Worm (Caenorhabditis elegans) whole organism, late embryonic: ENCODE data around the gene prx-6.

Source experiments
- ahr-1 ChIP-seq: sonication (generic microtip); optimal IDR thresholded peaks from 2 replicates; lab custom pipeline; 2016; ENCODE audit warnings: missing genetic modification characterization, missing compliant biosample characterization
- ceh-14 ChIP-seq: sonication (generic microtip); optimal IDR thresholded peaks from 2 replicates; lab custom pipeline; 2016; ENCODE audit warnings: missing genotype, missing genetic modification characterization, missing compliant biosample characterization
- ceh-18 ChIP-seq: sonication (generic microtip); optimal IDR thresholded peaks from 2 replicates; lab custom pipeline; 2016; ENCODE audit warnings: missing genetic modification characterization, missing compliant biosample characterization
- ceh-22 ChIP-seq: sonication (generic microtip); optimal IDR thresholded peaks from 2 replicates; lab custom pipeline; 2017; ENCODE audit warnings: missing biosample characterization, missing genetic modification characterization
- ceh-34 ChIP-seq: sonication (generic microtip); optimal IDR thresholded peaks from 2 replicates; lab custom pipeline; 2016; ENCODE audit warnings: mild to moderate bottlenecking, missing genetic modification characterization, missing compliant biosample characterization
- ceh-6 ChIP-seq: fragments of 200-800 bp; sonication (Bioruptor generic); optimal IDR thresholded peaks from 2 replicates; lab custom pipeline; 2018; ENCODE audit warnings: mild to moderate bottlenecking, missing genetic modification characterization, missing compliant biosample characterization
- che-1 ChIP-seq: sonication (generic microtip); optimal IDR thresholded peaks from 2 replicates; lab custom pipeline; 2016; ENCODE audit warnings: mild to moderate bottlenecking, missing genetic modification characterization, missing compliant biosample characterization
- dve-1 ChIP-seq: sonication (generic microtip); optimal IDR thresholded peaks from 2 replicates; lab custom pipeline; 2017; ENCODE audit warnings: antibody characterized with exemption, mild to moderate bottlenecking, missing genetic modification characterization, missing compliant biosample characterization
- elt-4 ChIP-seq: sonication (generic microtip); optimal IDR thresholded peaks from 2 replicates; lab custom pipeline; 2016; ENCODE audit warnings: missing genetic modification characterization, missing compliant biosample characterization
- gmeb-2 ChIP-seq: sonication (generic microtip); optimal IDR thresholded peaks from 2 replicates; lab custom pipeline; 2016; ENCODE audit warnings: missing genetic modification characterization, inconsistent platforms, missing compliant biosample characterization
- hlh-13 ChIP-seq: fragments of 200-800 bp; sonication (Bioruptor generic); optimal IDR thresholded peaks from 2 replicates; lab custom pipeline; 2018; ENCODE audit warnings: mild to moderate bottlenecking, missing genetic modification characterization, missing compliant biosample characterization
- hlh-6 ChIP-seq: sonication (generic microtip); optimal IDR thresholded peaks from 2 replicates; lab custom pipeline; 2016; ENCODE audit warnings: missing genotype, missing genetic modification characterization, missing compliant biosample characterization
- mec-3 ChIP-seq: sonication (generic microtip); optimal IDR thresholded peaks from 2 replicates; lab custom pipeline; 2016; ENCODE audit warnings: borderline replicate concordance, missing genetic modification characterization, missing compliant biosample characterization
- nhr-232 ChIP-seq: sonication (generic microtip); optimal IDR thresholded peaks from 2 replicates; lab custom pipeline; 2016; ENCODE audit warnings: missing genetic modification characterization, missing compliant biosample characterization
- pat-9 ChIP-seq: fragments of 200-800 bp; sonication (Bioruptor generic); optimal IDR thresholded peaks from 2 replicates; lab custom pipeline; 2018; ENCODE audit warnings: mild to moderate bottlenecking, missing genetic modification characterization, moderate library complexity, missing compliant biosample characterization
- pha-2 ChIP-seq: sonication (generic microtip); optimal IDR thresholded peaks from 2 replicates; lab custom pipeline; 2017; ENCODE audit warnings: mild to moderate bottlenecking, missing genetic modification characterization, missing compliant biosample characterization
- pros-1 ChIP-seq: fragments of 150-350 bp; optimal IDR thresholded peaks from 2 replicates; lab custom pipeline; 2014; ENCODE audit warnings: missing biosample characterization, missing genetic modification reagents, missing genetic modification characterization
- sdc-2 ChIP-seq: sonication (generic microtip); optimal IDR thresholded peaks from 2 replicates; lab custom pipeline; 2016; ENCODE audit warnings: missing genotype, missing genetic modification characterization, missing compliant biosample characterization
- tbx-2 ChIP-seq: sonication (generic microtip); optimal IDR thresholded peaks from 2 replicates; lab custom pipeline; 2016; ENCODE audit warnings: missing genetic modification characterization, missing compliant biosample characterization
- tbx-7 ChIP-seq: sonication (generic microtip); optimal IDR thresholded peaks from 2 replicates; lab custom pipeline; 2016; ENCODE audit warnings: missing genotype, missing genetic modification characterization, missing compliant biosample characterization
- unc-86 ChIP-seq: sonication (generic microtip); optimal IDR thresholded peaks from 2 replicates; lab custom pipeline; 2016; ENCODE audit warnings: missing genetic modification characterization, missing compliant biosample characterization
- ztf-16 ChIP-seq: sonication (generic microtip); optimal IDR thresholded peaks from 2 replicates; lab custom pipeline; 2017; ENCODE audit warnings: missing genetic modification characterization, missing compliant biosample characterization

Gene prx-6

DNA sequence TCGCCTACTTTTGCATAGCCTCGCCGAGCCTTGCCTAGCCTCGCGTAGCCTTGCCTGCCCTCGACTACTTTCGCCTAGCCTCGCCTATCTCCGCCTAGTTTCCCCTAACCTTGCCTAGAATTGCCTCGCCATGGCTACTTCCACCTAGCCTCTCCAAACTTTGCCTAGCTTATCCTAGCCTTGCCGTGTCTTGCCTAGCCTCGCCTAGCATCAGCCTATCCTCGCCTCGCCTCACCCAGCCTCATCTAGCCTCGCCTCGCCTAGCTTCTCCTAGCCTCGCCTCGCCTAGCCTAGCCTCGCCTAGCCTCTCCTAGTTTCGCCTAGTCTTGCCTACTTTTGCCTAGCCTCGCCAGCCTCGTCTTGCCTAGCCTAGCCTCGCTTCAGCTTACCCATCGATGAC lies 52.8 kb downstream of the prx-6 start:
- TF ChIP-seq nhr-232 (tag; lab: Kevin White, UChicago) = no peak
- TF ChIP-seq mec-3 = peak; percentile 42
- TF ChIP-seq elt-4 = peak; percentile 37
- peak; percentile 43 for TF ChIP-seq hlh-6 (tag; lab: Kevin White, UChicago)
- no peak for TF ChIP-seq ceh-6 (GFP tag; lab: Kevin White, UChicago)

DNA sequence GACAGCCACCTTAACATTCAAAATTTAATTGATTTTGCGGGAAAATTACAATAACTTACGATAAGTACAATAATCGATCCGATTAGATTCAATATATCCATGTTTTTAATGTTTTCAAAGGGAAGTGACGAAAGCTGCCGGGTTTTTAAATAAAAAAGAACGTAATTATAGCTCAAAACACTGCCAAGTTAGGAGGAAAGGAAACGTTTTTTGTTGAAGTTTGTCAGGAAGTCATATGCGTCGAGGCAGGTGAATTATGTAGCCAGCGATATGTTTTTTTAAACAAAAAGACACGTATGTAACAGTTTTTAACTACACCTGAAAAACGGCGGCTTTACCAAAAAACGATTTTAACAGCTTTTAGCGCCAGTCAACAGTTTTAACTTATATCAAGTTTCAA lies 54.2 kb downstream of the prx-6 start, which contains the start of gene srx-73:
srx-73 (minus strand) TSS at position 101 of the 400 bp plus-strand sequence.
- TF ChIP-seq ceh-22 (tag; lab: Kevin White, UChicago) = no peak
- no peak for TF ChIP-seq gmeb-2
- no peak for TF ChIP-seq tbx-2
- no peak for TF ChIP-seq pat-9 (tag; lab: Kevin White, UChicago)
- TF ChIP-seq hlh-6 (tag; lab: Kevin White, UChicago) = no peak
- TF ChIP-seq ceh-14 (tag; lab: Kevin White, UChicago) = no peak
- TF ChIP-seq ceh-18 (tag; lab: Kevin White, UChicago) = no peak
- TF ChIP-seq tbx-7 (tag; lab: Kevin White, UChicago) = no peak
- no peak for TF ChIP-seq mec-3
- no peak for TF ChIP-seq pha-2 (tag; lab: Kevin White, UChicago)
- TF ChIP-seq unc-86 (tag; lab: Kevin White, UChicago) = no peak
- no peak for TF ChIP-seq che-1 (tag; lab: Kevin White, UChicago)
- no peak for TF ChIP-seq pros-1 (tag; lab: Kevin White, UChicago)
- TF ChIP-seq ztf-16 = no peak
- no peak for TF ChIP-seq hlh-13 (GFP tag; lab: Kevin White, UChicago)
- TF ChIP-seq dve-1 (tag; lab: Kevin White, UChicago) = no peak
- no peak for TF ChIP-seq ceh-34 (tag; lab: Kevin White, UChicago)
- no peak for TF ChIP-seq sdc-2 (tag; lab: Kevin White, UChicago)
- no peak for TF ChIP-seq ahr-1 (tag; lab: Kevin White, UChicago)
